Worm (Caenorhabditis elegans): Measurements from ENCODE around the gene pcdr-1.

pcdr-1 gene

ce11 chrX:15626119-15626850, 40.3 kb upstream of the pcdr-1 start (continued):
- TF ChIP-seq nhr-90 (tag; optimal IDR thresholded peaks at IDR 0.05; ENCODE audit: poor library complexity), result peak; percentile 29
- peak; percentile 26 for TF ChIP-seq nhr-71 (tag; optimal IDR thresholded peaks at IDR 0.05)
- no peak for TF ChIP-seq sptf-1 (tag; optimal IDR thresholded peaks at IDR 0.05)
- TF ChIP-seq lin-14 (GFP tag; optimal IDR thresholded peaks at IDR 0.05), result peak; percentile 38
- peak; percentile 40 for TF ChIP-seq snu-23 (GFP tag; optimal IDR thresholded peaks at IDR 0.05)
- TF ChIP-seq pqm-1 (tag; optimal IDR thresholded peaks at IDR 0.05), result no peak
- 0 out of 2 replicates have a peak, but pooled peaks have one; percentile 19 for TF ChIP-seq nhr-19 (GFP tag; conservative IDR thresholded peaks at IDR 0.05)
- TF ChIP-seq hlh-17 (GFP tag; optimal IDR thresholded peaks at IDR 0.05; ENCODE audit: borderline replicate concordance), result no peak
- peak in 3 of 6 experiments; percentile 19 to 80 (median 62) for TF ChIP-seq elt-3 (tag; optimal IDR thresholded peaks at IDR 0.05)
- TF ChIP-seq sup-37 (GFP tag; optimal IDR thresholded peaks at IDR 0.05), result no peak
- no peak for TF ChIP-seq elt-2 (tag; optimal IDR thresholded peaks at IDR 0.05)
- TF ChIP-seq fkh-10 (GFP tag; optimal IDR thresholded peaks at IDR 0.05), result no peak
- no peak for TF ChIP-seq vab-15 (tag; optimal IDR thresholded peaks at IDR 0.05)
- peak; percentile 85 for TF ChIP-seq nhr-85 (tag)
- no peak for TF ChIP-seq skn-1 (tag; optimal IDR thresholded peaks at IDR 0.05)
- TF ChIP-seq jun-1 (tag; optimal IDR thresholded peaks at IDR 0.05), result no peak
- no peak for TF ChIP-seq dsc-1 (tag; optimal IDR thresholded peaks at IDR 0.05)

- TF ChIP-seq zag-1 (tag; optimal IDR thresholded peaks at IDR 0.05) (no peak), fkh-8 (tag; optimal IDR thresholded peaks at IDR 0.05) (no peak), lin-39 (tag; optimal IDR thresholded peaks at IDR 0.05) (peak; percentile 31), grh-1 (GFP tag; IDR thresholded peaks at IDR 0.05) (no peak), ceh-82 (tag; optimal IDR thresholded peaks at IDR 0.05) (no peak), nhr-85 (tag) (peak; percentile 71), mep-1 (tag; optimal IDR thresholded peaks at IDR 0.05) (no peak), egl-27 (tag; optimal IDR thresholded peaks at IDR 0.05) (no peak), unc-98 (GFP tag; IDR thresholded peaks at IDR 0.05) (no peak), nhr-20 (tag; optimal IDR thresholded peaks at IDR 0.05) (no peak), lin-14 (GFP tag; optimal IDR thresholded peaks at IDR 0.05) (peak; percentile 86), Y116A8C.19 (tag; optimal IDR thresholded peaks at IDR 0.05; ENCODE audit: borderline replicate concordance) (no peak), fkh-4 (tag; optimal IDR thresholded peaks at IDR 0.05; ENCODE audit: borderline replicate concordance) (no peak), irx-1 (tag; optimal IDR thresholded peaks at IDR 0.05) (peak; percentile 4), nhr-12 (tag; optimal IDR thresholded peaks at IDR 0.05) (no peak), F16B12.6 (tag; optimal IDR thresholded peaks at IDR 0.05) (no peak), elt-2 (tag; optimal IDR thresholded peaks at IDR 0.05) (no peak)
These were observed 38.7 kb upstream of the pcdr-1 start for ce11 chrX:15627814-15628213.

- TF ChIP-seq unc-62 (GFP tag; optimal IDR thresholded peaks at IDR 0.05), result no peak
- no peak for TF ChIP-seq ceh-82 (tag; optimal IDR thresholded peaks at IDR 0.05)
- TF ChIP-seq nhr-85 (tag), result no peak
- no peak for TF ChIP-seq unc-98 (GFP tag; IDR thresholded peaks at IDR 0.05)
- TF ChIP-seq nhr-12 (tag; optimal IDR thresholded peaks at IDR 0.05), result no peak
- TF ChIP-seq egl-13 (tag; optimal IDR thresholded peaks at IDR 0.05), result no peak
- TF ChIP-seq tlp-1 (tag; optimal IDR thresholded peaks at IDR 0.05), result no peak
- no peak for TF ChIP-seq ets-5 (GFP tag; IDR thresholded peaks at IDR 0.05)
- TF ChIP-seq C16A3.4 (tag; optimal IDR thresholded peaks at IDR 0.05), result no peak
- TF ChIP-seq lin-13 (GFP tag; optimal IDR thresholded peaks at IDR 0.05), result no peak
- TF ChIP-seq lir-3 (tag; optimal IDR thresholded peaks at IDR 0.05; ENCODE audit: poor library complexity), result no peak
- TF ChIP-seq lsy-2 (tag; optimal IDR thresholded peaks at IDR 0.05), result no peak
- TF ChIP-seq sptf-1 (tag; optimal IDR thresholded peaks at IDR 0.05), result no peak
- no peak for TF ChIP-seq elt-3 (tag; optimal IDR thresholded peaks at IDR 0.05)
- no peak for TF ChIP-seq nhr-90 (tag; optimal IDR thresholded peaks at IDR 0.05; ENCODE audit: poor library complexity)
- TF ChIP-seq lin-35 (GFP tag; optimal IDR thresholded peaks at IDR 0.05), result no peak
- TF ChIP-seq lin-15B (tag; optimal IDR thresholded peaks at IDR 0.05), result no peak
- no peak for TF ChIP-seq fkh-10 (GFP tag; optimal IDR thresholded peaks at IDR 0.05)
- no peak for TF ChIP-seq mdl-1 (tag; optimal IDR thresholded peaks at IDR 0.05)
- no peak for TF ChIP-seq aly-2 (tag; optimal IDR thresholded peaks at IDR 0.05)
These were observed 37.6 kb upstream of the pcdr-1 start for ce11 chrX:15628945-15629344.
